Fruit fly (Drosophila melanogaster) whole organism, adult: Measurements from ENCODE around the gene CG10038.

Experiments used
- CG33017 ChIP-seq: fragments of 200-800 bp; sonication (Bioruptor generic); optimal IDR thresholded peaks from 2 replicates; lab custom pipeline; 2018; ENCODE audit warnings: missing biosample characterization, mild to moderate bottlenecking, missing genetic modification characterization, moderate library complexity
- Crg-1 ChIP-seq: fragments of 200-800 bp; sonication (Bioruptor generic); optimal IDR thresholded peaks from 2 replicates; lab custom pipeline; 2016; ENCODE audit warnings: missing biosample characterization, missing genetic modification characterization

- TF ChIP-seq Crg-1 (GFP tag; lab: Kevin White, UChicago) (no peak), CG33017 (tag; lab: Kevin White, UChicago) (no peak)
Observed at dm6 chr3R:12386965-12387364, 36.5 kb upstream of the CG10038 start, which contains the start of gene CG33098.
